Fruit fly (Drosophila melanogaster): ENCODE data around the gene Gprk2.

Gprk2 gene

dm6 chr3R:31409627-31410201 is 4.7 kb downstream of the Gprk2 start:
- TF ChIP-seq CG8478 (optimal IDR thresholded peaks at IDR 0.05) (no peak), CTCF (optimal IDR thresholded peaks at IDR 0.05) (no peak)

dm6 chr3R:31419531-31419930 is 14.5 kb downstream of the Gprk2 start:
- TF ChIP-seq CTCF (optimal IDR thresholded peaks at IDR 0.05) (no peak), CG8478 (optimal IDR thresholded peaks at IDR 0.05) (no peak)

dm6 chr3R:31420675-31421074 is 15.6 kb downstream of the Gprk2 start:
- TF ChIP-seq CTCF (optimal IDR thresholded peaks at IDR 0.05) = no peak
- no peak for TF ChIP-seq CG8478 (optimal IDR thresholded peaks at IDR 0.05)

- no peak for TF ChIP-seq CTCF (optimal IDR thresholded peaks at IDR 0.05)
- no peak for TF ChIP-seq CG8478 (optimal IDR thresholded peaks at IDR 0.05)
Observed at dm6 chr3R:31421995-31422394, 16.9 kb downstream of the Gprk2 start.

dm6 chr3R:31424427-31424826 is 19.4 kb downstream of the Gprk2 start:
- TF ChIP-seq CTCF (optimal IDR thresholded peaks at IDR 0.05) (no peak), CG8478 (optimal IDR thresholded peaks at IDR 0.05) (no peak)

- TF ChIP-seq CTCF (optimal IDR thresholded peaks at IDR 0.05) (no peak), CG8478 (optimal IDR thresholded peaks at IDR 0.05) (no peak)
Observed at dm6 chr3R:31435619-31436018, 30.6 kb downstream of the Gprk2 start.

dm6 chr3R:31437420-31438058 is 32.5 kb downstream of the Gprk2 start:
- TF ChIP-seq CG8478 (optimal IDR thresholded peaks at IDR 0.05) (no peak), CTCF (optimal IDR thresholded peaks at IDR 0.05) (no peak)

dm6 chr3R:31438856-31439255 is 33.8 kb downstream of the Gprk2 start:
- TF ChIP-seq CTCF (optimal IDR thresholded peaks at IDR 0.05) (no peak), CG8478 (optimal IDR thresholded peaks at IDR 0.05) (no peak)

dm6 chr3R:31439986-31440385 is 34.9 kb downstream of the Gprk2 start:
- no peak for TF ChIP-seq CTCF (optimal IDR thresholded peaks at IDR 0.05)
- no peak for TF ChIP-seq CG8478 (optimal IDR thresholded peaks at IDR 0.05)

dm6 chr3R:31440561-31440960 is 35.5 kb downstream of the Gprk2 start:
- TF ChIP-seq CG8478 (optimal IDR thresholded peaks at IDR 0.05) (no peak), CTCF (optimal IDR thresholded peaks at IDR 0.05) (no peak)

- no peak for TF ChIP-seq CTCF (optimal IDR thresholded peaks at IDR 0.05)
- no peak for TF ChIP-seq CG8478 (optimal IDR thresholded peaks at IDR 0.05)
Observed at dm6 chr3R:31443023-31443422, 38.0 kb downstream of the Gprk2 start.

dm6 chr3R:31443455-31443854 is 38.4 kb downstream of the Gprk2 start:
- TF ChIP-seq CTCF (optimal IDR thresholded peaks at IDR 0.05) (no peak), CG8478 (optimal IDR thresholded peaks at IDR 0.05) (no peak)

- TF ChIP-seq CG8478 (optimal IDR thresholded peaks at IDR 0.05) = no peak
- peak; percentile 1 to 53 for TF ChIP-seq CTCF (optimal IDR thresholded peaks at IDR 0.05)
Observed at dm6 chr3R:31457997-31458467, 53.0 kb downstream of the Gprk2 start.

- TF ChIP-seq CG8478 (optimal IDR thresholded peaks at IDR 0.05) = no peak
- TF ChIP-seq CTCF (optimal IDR thresholded peaks at IDR 0.05) = no peak
Observed at dm6 chr3R:31459769-31460168, 54.7 kb downstream of the Gprk2 start, which contains the start of gene Loxl1. Loxl1 (minus strand) TSS chr3R:31459869.

dm6 chr3R:31461281-31461680 is 56.2 kb downstream of the Gprk2 start:
- TF ChIP-seq CG8478 (optimal IDR thresholded peaks at IDR 0.05) = no peak
- TF ChIP-seq CTCF (optimal IDR thresholded peaks at IDR 0.05) = no peak

dm6 chr3R:31462299-31463011 is 57.4 kb downstream of the Gprk2 start:
- TF ChIP-seq CTCF (optimal IDR thresholded peaks at IDR 0.05) = no peak
- TF ChIP-seq CG8478 (optimal IDR thresholded peaks at IDR 0.05) = no peak
